Fruit fly (Drosophila melanogaster): Measurements from ENCODE around the gene CG7768.

- TF ChIP-seq insv (optimal IDR thresholded peaks at IDR 0.05) (no peak), psq (optimal IDR thresholded peaks at IDR 0.05) (no peak), ttk (optimal IDR thresholded peaks at IDR 0.05) (no peak), h (optimal IDR thresholded peaks at IDR 0.05) (no peak), Myc (optimal IDR thresholded peaks at IDR 0.05) (no peak), Sin3A (optimal IDR thresholded peaks at IDR 0.05) (no peak)
Measured at dm6 chr3L:14219422-14219853, 1.4 kb downstream of the CG7768 start.
